Worm (Caenorhabditis elegans) whole organism, midembryonic: ENCODE results near the gene atg-9.

Source experiments
- T22C8.4 ChIP-seq: fragments of 200-800 bp; sonication (Bioruptor generic); IDR thresholded peaks from 2 replicates; pipeline ENCODE4 v1.3.6; 2022; ENCODE audit warnings: missing genetic modification characterization, missing compliant biosample characterization
- cog-1 ChIP-seq: sonication (generic microtip); optimal IDR thresholded peaks from 2 replicates; lab custom pipeline; 2016; ENCODE audit warnings: missing genetic modification characterization, missing compliant biosample characterization
- flt-1 ChIP-seq: fragments of 200-800 bp; sonication (Bioruptor generic); IDR thresholded peaks from 2 replicates; pipeline ENCODE4 v1.3.6; 2022; ENCODE audit warnings: missing genetic modification characterization, missing compliant biosample characterization
- klf-2 ChIP-seq: fragments of 200-800 bp; sonication (Bioruptor generic); conservative IDR thresholded peaks from 2 replicates; pipeline ENCODE4 v1.3.6; 2022; ENCODE audit warnings: missing genetic modification reagents, missing genetic modification characterization, missing compliant biosample characterization
- med-1 ChIP-seq: sonication (generic microtip); optimal IDR thresholded peaks from 2 replicates; lab custom pipeline; 2017; ENCODE audit warnings: missing genetic modification characterization, mild to moderate bottlenecking, missing compliant biosample characterization, antibody characterized with exemption, missing genetic modification reagents; ENCODE audit not compliant: insufficient read depth
- ref-1 ChIP-seq: fragments of 200-800 bp; sonication (Bioruptor generic); conservative IDR thresholded peaks from 2 replicates; pipeline ENCODE4 v1.3.6; 2022; ENCODE audit warnings: missing genetic modification reagents, missing genetic modification characterization, missing compliant biosample characterization
- tab-1 ChIP-seq: fragments of 200-800 bp; sonication (Bioruptor generic); IDR thresholded peaks from 2 replicates; pipeline ENCODE4 v1.3.6; 2022; ENCODE audit warnings: missing genetic modification characterization, missing compliant biosample characterization
- ztf-23 ChIP-seq: fragments of 200-800 bp; sonication (Bioruptor generic); IDR thresholded peaks from 2 replicates; pipeline ENCODE4 v1.3.6; 2022; ENCODE audit warnings: missing genetic modification reagents, missing genetic modification characterization, missing compliant biosample characterization
- ztf-29 ChIP-seq: fragments of 200-800 bp; sonication (Bioruptor generic); IDR thresholded peaks from 2 replicates; pipeline ENCODE4 v1.3.6; 2022; ENCODE audit warnings: missing genetic modification reagents, missing genetic modification characterization, missing compliant biosample characterization

The atg-9 gene

ce11 chrV:356959-357702, 7.9 kb downstream of the atg-9 start:
- no peak for TF ChIP-seq med-1 (GFP tag; lab: Kevin White, UChicago)
- TF ChIP-seq cog-1 (tag; lab: Kevin White, UChicago), result no peak
- no peak for TF ChIP-seq klf-2 (GFP tag; lab: Robert Waterston, UW)
- TF ChIP-seq ref-1 (GFP tag; lab: Robert Waterston, UW), result no peak
- TF ChIP-seq flt-1 (GFP tag; lab: Robert Waterston, UW), result no peak

ce11 chrV:358473-358872, 9.3 kb downstream of the atg-9 start:
- TF ChIP-seq med-1 (GFP tag; lab: Kevin White, UChicago) (no peak), ztf-29 (GFP tag; lab: Robert Waterston, UW) (no peak), ztf-23 (GFP tag; lab: Robert Waterston, UW) (no peak), flt-1 (GFP tag; lab: Robert Waterston, UW) (no peak)

ce11 chrV:359466-359865, 10.3 kb downstream of the atg-9 start, which contains the start of gene T22H9.1:
Gene T22H9.1 (plus strand): TSS chrV:359766.
- no peak for TF ChIP-seq flt-1 (GFP tag; lab: Robert Waterston, UW)
- no peak for TF ChIP-seq med-1 (GFP tag; lab: Kevin White, UChicago)
- TF ChIP-seq ref-1 (GFP tag; lab: Robert Waterston, UW), result no peak
- no peak for TF ChIP-seq T22C8.4 (GFP tag; lab: Robert Waterston, UW)
- no peak for TF ChIP-seq cog-1 (tag; lab: Kevin White, UChicago)
- TF ChIP-seq ztf-29 (GFP tag; lab: Robert Waterston, UW), result no peak
- no peak for TF ChIP-seq ztf-23 (GFP tag; lab: Robert Waterston, UW)
- no peak for TF ChIP-seq tab-1
- no peak for TF ChIP-seq klf-2 (GFP tag; lab: Robert Waterston, UW)

- TF ChIP-seq ztf-29 (GFP tag; lab: Robert Waterston, UW), result no peak
- TF ChIP-seq ref-1 (GFP tag; lab: Robert Waterston, UW), result no peak
- TF ChIP-seq med-1 (GFP tag; lab: Kevin White, UChicago), result no peak
Observed at ce11 chrV:360068-360467, 10.9 kb downstream of the atg-9 start.

ce11 chrV:361291-361690, 12.1 kb downstream of the atg-9 start:
- no peak for TF ChIP-seq ref-1 (GFP tag; lab: Robert Waterston, UW)

- TF ChIP-seq tab-1, result no peak
- TF ChIP-seq flt-1 (GFP tag; lab: Robert Waterston, UW), result no peak
- TF ChIP-seq T22C8.4 (GFP tag; lab: Robert Waterston, UW), result no peak
Observed at ce11 chrV:364650-365049, 15.5 kb downstream of the atg-9 start, which contains the start of gene mltn-6. Gene mltn-6 (plus strand): TSS chrV:364950.

- TF ChIP-seq ztf-23 (GFP tag; lab: Robert Waterston, UW), result no peak
- no peak for TF ChIP-seq cog-1 (tag; lab: Kevin White, UChicago)
- TF ChIP-seq flt-1 (GFP tag; lab: Robert Waterston, UW), result no peak
- no peak for TF ChIP-seq klf-2 (GFP tag; lab: Robert Waterston, UW)
- no peak for TF ChIP-seq ref-1 (GFP tag; lab: Robert Waterston, UW)
- TF ChIP-seq med-1 (GFP tag; lab: Kevin White, UChicago), result no peak
- no peak for TF ChIP-seq ztf-29 (GFP tag; lab: Robert Waterston, UW)
- no peak for TF ChIP-seq tab-1
- TF ChIP-seq T22C8.4 (GFP tag; lab: Robert Waterston, UW), result no peak
Observed at ce11 chrV:370033-370432, 20.8 kb downstream of the atg-9 start, which contains the start of gene mltn-7. Gene mltn-7 (plus strand): TSS chrV:370333.

- TF ChIP-seq ztf-29 (GFP tag; lab: Robert Waterston, UW) (no peak), flt-1 (GFP tag; lab: Robert Waterston, UW) (0 out of 2 replicates have a peak, but pooled peaks have one; percentile 31)
Observed at ce11 chrV:373192-373591, 24.0 kb downstream of the atg-9 start.

- TF ChIP-seq cog-1 (tag; lab: Kevin White, UChicago) (no peak), klf-2 (GFP tag; lab: Robert Waterston, UW) (no peak), med-1 (GFP tag; lab: Kevin White, UChicago) (no peak), ref-1 (GFP tag; lab: Robert Waterston, UW) (no peak), flt-1 (GFP tag; lab: Robert Waterston, UW) (no peak), tab-1 (no peak), ztf-29 (GFP tag; lab: Robert Waterston, UW) (no peak), T22C8.4 (GFP tag; lab: Robert Waterston, UW) (no peak), ztf-23 (GFP tag; lab: Robert Waterston, UW) (no peak)
Observed at ce11 chrV:376790-377189, 27.6 kb downstream of the atg-9 start.

ce11 chrV:378231-378630, 29.0 kb downstream of the atg-9 start:
- no peak for TF ChIP-seq cog-1 (tag; lab: Kevin White, UChicago)
- TF ChIP-seq ztf-23 (GFP tag; lab: Robert Waterston, UW), result no peak
- TF ChIP-seq flt-1 (GFP tag; lab: Robert Waterston, UW), result no peak
- TF ChIP-seq ref-1 (GFP tag; lab: Robert Waterston, UW), result no peak
